Fruit fly (Drosophila melanogaster) whole organism: ENCODE results near the gene Usp32.

Experiments used
- Dll ChIP-seq: fragments of >200 bp; optimal IDR thresholded peaks from 2 replicates; lab custom pipeline; 2017
- psq ChIP-seq: fragments of >200 bp; optimal IDR thresholded peaks from 2 replicates; lab custom pipeline; 2017
- usp ChIP-seq: fragments of >200 bp; optimal IDR thresholded peaks from 2 replicates; lab custom pipeline; 2017; ENCODE audit warnings: missing biosample characterization, missing genetic modification characterization, mixed read lengths

DNA sequence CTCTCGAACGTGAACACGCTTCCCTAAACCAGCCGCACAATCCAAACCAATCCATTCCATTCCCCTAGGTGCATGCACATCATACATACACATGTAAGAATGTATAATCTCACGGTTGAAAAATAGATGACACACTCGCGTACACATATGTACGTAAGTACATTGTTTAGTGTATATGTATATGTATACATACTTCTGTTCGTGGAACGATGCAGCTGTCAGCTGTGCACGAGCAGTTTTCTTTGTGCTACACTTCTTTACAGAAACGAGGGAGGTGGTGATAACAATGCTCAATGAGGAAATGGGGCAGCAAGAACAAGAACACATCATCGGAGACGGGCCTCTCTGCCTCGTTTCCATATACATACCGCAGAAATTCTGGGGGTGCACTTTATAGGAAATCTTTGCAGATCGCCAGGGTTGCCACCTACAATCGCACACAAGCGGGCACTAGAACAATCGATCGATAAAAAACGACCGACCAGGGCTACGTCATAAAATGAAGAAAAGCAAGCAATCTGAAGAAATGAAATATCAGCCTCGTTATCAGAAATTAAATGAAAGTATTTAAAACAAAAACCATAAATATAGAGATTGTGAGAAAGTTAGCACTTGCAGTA, 28.5 kb downstream of the Usp32 start:
- TF ChIP-seq psq (lab: Kevin White, UChicago) (no peak), usp (no peak), Dll (lab: Kevin White, UChicago) (no peak)
